Worm (Caenorhabditis elegans) whole organism, mixed stage, embryonic: ENCODE measurements around the gene F46G10.1.

ENCODE experiments used
- M03D4.4 ChIP-seq: sonication (generic microtip); optimal IDR thresholded peaks from 2 replicates; lab custom pipeline; 2017; ENCODE audit warnings: mild to moderate bottlenecking, missing genetic modification characterization, missing compliant biosample characterization
- cnd-1 ChIP-seq: fragments of 200-800 bp; sonication (Bioruptor generic); optimal IDR thresholded peaks from 2 replicates; lab custom pipeline; 2018; ENCODE audit warnings: mild to moderate bottlenecking, missing genetic modification characterization, missing compliant biosample characterization
- elt-3 ChIP-seq: fragments of 150-350 bp; optimal IDR thresholded peaks from 2 replicates; lab custom pipeline; 2014; ENCODE audit warnings: missing biosample characterization, missing genetic modification characterization
- flh-1 ChIP-seq: fragments of 200-800 bp; sonication (Bioruptor generic); optimal IDR thresholded peaks from 2 replicates; lab custom pipeline; 2018; ENCODE audit warnings: mild to moderate bottlenecking, missing genetic modification characterization, moderate library complexity, missing compliant biosample characterization

DNA sequence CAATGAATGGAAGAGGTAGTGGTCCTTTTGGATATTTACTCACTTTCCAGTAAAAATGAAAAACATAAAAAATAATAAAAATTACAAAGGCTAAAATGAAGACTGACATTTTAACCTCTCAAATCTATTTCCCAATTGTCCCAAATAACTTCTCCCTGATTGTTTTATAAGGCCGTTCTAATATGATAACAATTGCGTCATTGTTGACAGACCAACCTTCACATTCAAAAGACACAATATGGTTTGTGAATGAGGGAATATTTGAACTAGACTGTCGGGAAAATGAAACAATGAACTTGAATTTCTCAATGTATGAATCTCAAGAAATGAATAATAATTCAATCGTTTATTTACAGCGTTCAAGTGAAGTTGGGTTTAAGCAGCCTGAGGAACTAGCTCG is 44.3 kb downstream of the F46G10.1 start, which contains the start of gene cyp-14A1:
- TF ChIP-seq flh-1 (GFP tag; lab: Kevin White, UChicago) (no peak), elt-3 (tag; lab: Kevin White, UChicago) (no peak), M03D4.4 (tag; lab: Kevin White, UChicago) (no peak), cnd-1 (tag; lab: Kevin White, UChicago) (no peak)
